Worm (Caenorhabditis elegans) whole organism, L4/young adult: ENCODE results near the gene prp-19.

Experiments
- W03F9.2 ChIP-seq: fragments of 150-350 bp; optimal IDR thresholded peaks from 2 replicates; lab custom pipeline; 2014; ENCODE audit warnings: missing biosample characterization, missing genetic modification characterization
- dao-5 ChIP-seq: sonication (generic microtip); optimal IDR thresholded peaks from 2 replicates; lab custom pipeline; 2016; ENCODE audit warnings: missing genotype, missing genetic modification characterization, moderate library complexity, missing compliant biosample characterization
- him-1 ChIP-seq: sonication (generic microtip); optimal IDR thresholded peaks from 2 replicates; lab custom pipeline; 2016; ENCODE audit warnings: missing genotype, missing genetic modification reagents, missing genetic modification characterization, missing compliant biosample characterization

- TF ChIP-seq him-1 (tag; lab: Kevin White, UChicago), result no peak
- TF ChIP-seq dao-5 (tag; lab: Kevin White, UChicago), result no peak
- no peak for TF ChIP-seq W03F9.2
These were observed 29.9 kb downstream of the prp-19 start for ce11 chrIII:5141935-5142334.
